Fruit fly (Drosophila melanogaster): ENCODE data around the gene CG7290.

The CG7290 gene

dm6 chr3L:20241987-20242982, 36.4 kb upstream of the CG7290 start (continued):
- no peak for TF ChIP-seq dac (GFP tag; optimal IDR thresholded peaks at IDR 0.05)
- peak; percentile 8 for TF ChIP-seq Eip93F (GFP tag; optimal IDR thresholded peaks at IDR 0.05)
- TF ChIP-seq CG6808 (GFP tag; optimal IDR thresholded peaks at IDR 0.05) = peak; percentile 2
- TF ChIP-seq net (GFP tag; optimal IDR thresholded peaks at IDR 0.05) = peak; percentile 52
- TF ChIP-seq vri (GFP tag; optimal IDR thresholded peaks at IDR 0.05) = peak; percentile 4
- peak; percentile 33 for TF ChIP-seq Hr39 (GFP tag; optimal IDR thresholded peaks at IDR 0.05)
- peak; percentile 52 for TF ChIP-seq Sox102F (GFP tag; optimal IDR thresholded peaks at IDR 0.05)
- peak; percentile 16; the same call in 1 of the 2 replicates for TF ChIP-seq Gug (GFP tag; IDR thresholded peaks at IDR 0.05)
- peak; percentile 69 for TF ChIP-seq CG10631 (GFP tag; optimal IDR thresholded peaks at IDR 0.05)
- no peak for TF ChIP-seq Blimp-1 (GFP tag; optimal IDR thresholded peaks at IDR 0.05)
- peak; percentile 61 for TF ChIP-seq CG6163 (GFP tag; IDR thresholded peaks at IDR 0.05)
- TF ChIP-seq CG6792 (GFP tag; optimal IDR thresholded peaks at IDR 0.05) = peak; percentile 26
- TF ChIP-seq CG9139 (GFP tag; optimal IDR thresholded peaks at IDR 0.05) = peak; percentile 20
- TF ChIP-seq topi (GFP tag; optimal IDR thresholded peaks at IDR 0.05) = peak; percentile 54
- peak; percentile 68 for TF ChIP-seq eg (GFP tag; IDR thresholded peaks at IDR 0.05)
- TF ChIP-seq Ets96B (tag; optimal IDR thresholded peaks at IDR 0.05) = no peak
- peak; percentile 64 for TF ChIP-seq pdm3 (GFP tag; optimal IDR thresholded peaks at IDR 0.05)
- peak; percentile 45 for TF ChIP-seq CG10669 (GFP tag; optimal IDR thresholded peaks at IDR 0.05)
- TF ChIP-seq cyc (GFP tag; optimal IDR thresholded peaks at IDR 0.05) = peak; percentile 46

- TF ChIP-seq Sox102F (GFP tag; optimal IDR thresholded peaks at IDR 0.05) (no peak), CG9139 (GFP tag; optimal IDR thresholded peaks at IDR 0.05) (no peak), fkh (GFP tag; optimal IDR thresholded peaks at IDR 0.05) (peak; percentile 89)
Measured at dm6 chr3L:20241163-20241970, 35.5 kb upstream of the CG7290 start, which contains the start of the genes CG6951 and CG17233. Gene CG6951, plus strand, starts transcription at chr3L:20241267. Gene CG17233, minus strand, starts transcription at chr3L:20241903.

dm6 chr3L:20240753-20241152, 34.9 kb upstream of the CG7290 start, which contains the start of gene Clc:
Gene Clc, plus strand, starts transcription at chr3L:20241053.
- no peak for TF ChIP-seq net (GFP tag; optimal IDR thresholded peaks at IDR 0.05)

dm6 chr3L:20237167-20237566, 31.3 kb upstream of the CG7290 start:
- TF ChIP-seq eg (GFP tag; IDR thresholded peaks at IDR 0.05) (no peak), CG6163 (GFP tag; IDR thresholded peaks at IDR 0.05) (no peak), CG11762 (GFP tag; optimal IDR thresholded peaks at IDR 0.05; ENCODE audit: insufficient read depth) (no peak), vri (GFP tag; optimal IDR thresholded peaks at IDR 0.05) (no peak), CG1621 (tag; optimal IDR thresholded peaks at IDR 0.05) (no peak), CG6854 (GFP tag; optimal IDR thresholded peaks at IDR 0.05) (no peak), CG10669 (GFP tag; optimal IDR thresholded peaks at IDR 0.05) (no peak), Ets21C (GFP tag; optimal IDR thresholded peaks at IDR 0.05) (no peak), pdm3 (GFP tag; optimal IDR thresholded peaks at IDR 0.05) (no peak), CG4318 (GFP tag; optimal IDR thresholded peaks at IDR 0.05) (no peak), Ets96B (tag; optimal IDR thresholded peaks at IDR 0.05) (no peak), Eip93F (GFP tag; optimal IDR thresholded peaks at IDR 0.05) (no peak), CG6792 (GFP tag; optimal IDR thresholded peaks at IDR 0.05) (no peak), CG11902 (GFP tag; optimal IDR thresholded peaks at IDR 0.05) (no peak), CG8119 (GFP tag; IDR thresholded peaks at IDR 0.05) (no peak), CG8319 (GFP tag; optimal IDR thresholded peaks at IDR 0.05) (no peak), CG8632 (GFP tag; optimal IDR thresholded peaks at IDR 0.05) (no peak)

Measured in whole organism, prepupa.